Fruit fly (Drosophila melanogaster): Measurements from ENCODE around the gene CG18754.
A peak's percentile ranks its signal among the peaks of the same experiment; 100 is the strongest.

The CG18754 gene

dm6 chr3R:23729066-23729465 is 45.2 kb downstream of the CG18754 start (continued):
- no peak for TF ChIP-seq Drgx (GFP tag; IDR thresholded peaks at IDR 0.05)
- peak; percentile 64 for TF ChIP-seq sug (tag; optimal IDR thresholded peaks at IDR 0.05)
- peak; percentile 70; the same call in 1 of the 2 replicates for TF ChIP-seq Atf6 (GFP tag; IDR thresholded peaks at IDR 0.05)
- no peak for TF ChIP-seq CG2889 (GFP tag; IDR thresholded peaks at IDR 0.05)
- no peak for TF ChIP-seq Abd-B (GFP tag; optimal IDR thresholded peaks at IDR 0.05)
- TF ChIP-seq CG10431 (GFP tag; optimal IDR thresholded peaks at IDR 0.05): no peak
- no peak for TF ChIP-seq CG2202 (tag; optimal IDR thresholded peaks at IDR 0.05)
- TF ChIP-seq Pdp1 (GFP tag; optimal IDR thresholded peaks at IDR 0.05): peak in 1 of 2 experiments; percentile 34
- TF ChIP-seq CG4707 (GFP tag; optimal IDR thresholded peaks at IDR 0.05): no peak
- no peak for TF ChIP-seq chm (GFP tag; IDR thresholded peaks at IDR 0.05)
- peak in 1 of 2 experiments; percentile 74 for TF ChIP-seq tll (GFP tag; optimal IDR thresholded peaks at IDR 0.05)
- TF ChIP-seq ro (GFP tag; IDR thresholded peaks at IDR 0.05): no peak
- peak; percentile 75 for TF ChIP-seq schlank (tag; optimal IDR thresholded peaks at IDR 0.05)
- peak; percentile 9 for TF ChIP-seq gem (tag; optimal IDR thresholded peaks at IDR 0.05)
- peak; percentile 45 for TF ChIP-seq CG12219 (GFP tag; optimal IDR thresholded peaks at IDR 0.05)
- TF ChIP-seq cg (GFP tag; optimal IDR thresholded peaks at IDR 0.05): no peak
- TF ChIP-seq CG11560 (tag; IDR thresholded peaks at IDR 0.05): no peak
- no peak for TF ChIP-seq CG8944 (GFP tag; optimal IDR thresholded peaks at IDR 0.05)
- TF ChIP-seq danr (GFP tag; IDR thresholded peaks at IDR 0.05): no peak
- peak; percentile 26 for TF ChIP-seq sens (GFP tag)
- no peak for TF ChIP-seq CG10267 (tag; optimal IDR thresholded peaks at IDR 0.05)
- TF ChIP-seq pfk (GFP tag; optimal IDR thresholded peaks at IDR 0.05): peak; percentile 69
- peak; percentile 17 for TF ChIP-seq CG8924 (tag; optimal IDR thresholded peaks at IDR 0.05)
- TF ChIP-seq Poxn (GFP tag; IDR thresholded peaks at IDR 0.05): no peak
- no peak for TF ChIP-seq Side (GFP tag; optimal IDR thresholded peaks at IDR 0.05)
- TF ChIP-seq NfI (GFP tag; optimal IDR thresholded peaks at IDR 0.05): peak; percentile 8
- no peak for TF ChIP-seq CG31388 (GFP tag; optimal IDR thresholded peaks at IDR 0.05)
- TF ChIP-seq org-1 (GFP tag; optimal IDR thresholded peaks at IDR 0.05): peak; percentile 34
- TF ChIP-seq CG32532 (GFP tag; IDR thresholded peaks at IDR 0.05): no peak
- TF ChIP-seq CG8089 (GFP tag; optimal IDR thresholded peaks at IDR 0.05): no peak
- TF ChIP-seq Max (GFP tag; optimal IDR thresholded peaks at IDR 0.05): no peak
- TF ChIP-seq kni (GFP tag; optimal IDR thresholded peaks at IDR 0.05): no peak
- no peak for TF ChIP-seq lbe (GFP tag; optimal IDR thresholded peaks at IDR 0.05)
- TF ChIP-seq CG17186 (GFP tag; optimal IDR thresholded peaks at IDR 0.05): no peak
- TF ChIP-seq vnd (GFP tag; IDR thresholded peaks at IDR 0.05; ENCODE audit: partially characterized antibody): no peak
- TF ChIP-seq insv (GFP tag; optimal IDR thresholded peaks at IDR 0.05): peak in 1 of 2 experiments; percentile 27
- TF ChIP-seq tup (GFP tag; optimal IDR thresholded peaks at IDR 0.05): peak; percentile 40
- TF ChIP-seq CG2129 (GFP tag; IDR thresholded peaks at IDR 0.05; ENCODE audit: partially characterized antibody): no peak
- peak; percentile 57 for TF ChIP-seq zen (tag; optimal IDR thresholded peaks at IDR 0.05)
- no peak for TF ChIP-seq CG18011 (GFP tag; optimal IDR thresholded peaks at IDR 0.05)
- TF ChIP-seq fru (optimal IDR thresholded peaks at IDR 0.05): no peak
- no peak for TF ChIP-seq hbn (GFP tag; IDR thresholded peaks at IDR 0.05; ENCODE audit: partially characterized antibody)
- no peak for TF ChIP-seq CG10654 (GFP tag; optimal IDR thresholded peaks at IDR 0.05)
- TF ChIP-seq CG5245 (GFP tag; optimal IDR thresholded peaks at IDR 0.05): no peak
- TF ChIP-seq mld (GFP tag; IDR thresholded peaks at IDR 0.05; ENCODE audit: partially characterized antibody): no peak
- peak; percentile 68; the same call in 1 of the 2 replicates for TF ChIP-seq rib (GFP tag; IDR thresholded peaks at IDR 0.05)
- TF ChIP-seq run (tag; optimal IDR thresholded peaks at IDR 0.05): no peak
- TF ChIP-seq ab (GFP tag; optimal IDR thresholded peaks at IDR 0.05): no peak
- no peak for TF ChIP-seq luna (GFP tag; optimal IDR thresholded peaks at IDR 0.05)
- peak; percentile 27 for TF ChIP-seq cwo (GFP tag; optimal IDR thresholded peaks at IDR 0.05)
- TF ChIP-seq row (GFP tag; IDR thresholded peaks at IDR 0.05): no peak
